Worm (Caenorhabditis elegans) whole organism, L4 larva: ENCODE data around the gene C12D8.9.

Experiments
- R02D3.7 ChIP-seq: fragments of 150-350 bp; sonication (generic microtip); optimal IDR thresholded peaks from 3 replicates; lab custom pipeline; 2014; ENCODE audit warnings: missing biosample characterization, missing genetic modification characterization
- Y48G9A.11 ChIP-seq: fragments of 200-800 bp; sonication (Bioruptor generic); IDR thresholded peaks from 2 replicates; pipeline ENCODE4 v1.3.6; 2022; ENCODE audit warnings: missing genetic modification reagents, missing genetic modification characterization, missing compliant biosample characterization
- aha-1 ChIP-seq: fragments of 150-350 bp; peaks from one replicate; lab custom pipeline; 2014; ENCODE audit warnings: missing biosample characterization, missing genetic modification characterization
- ama-1 ChIP-seq: fragments of 150-350 bp; optimal IDR thresholded peaks from 2 replicates; lab custom pipeline; 2014; ENCODE audit warnings: inconsistent platforms, mixed read lengths
- attf-4 ChIP-seq: sonication (generic microtip); optimal IDR thresholded peaks from 3 replicates; lab custom pipeline; 2017; ENCODE audit warnings: missing biosample characterization, missing genetic modification characterization
- ceh-32 ChIP-seq: sonication (generic microtip); optimal IDR thresholded peaks from 2 replicates; lab custom pipeline; 2016; ENCODE audit warnings: mild to moderate bottlenecking, missing genetic modification characterization, missing compliant biosample characterization; ENCODE audit not compliant: poor library complexity
- ces-1 ChIP-seq: fragments of 150-350 bp; sonication (generic microtip); optimal IDR thresholded peaks from 4 replicates; lab custom pipeline; 2014; ENCODE audit warnings: missing biosample characterization, missing genetic modification reagents, missing genetic modification characterization
- daf-12 ChIP-seq: fragments of 150-350 bp; optimal IDR thresholded peaks from 2 replicates; lab custom pipeline; 2014; ENCODE audit warnings: missing biosample characterization, missing genetic modification reagents, missing genetic modification characterization
- daf-16 ChIP-seq, 3 experiments: sonication (generic microtip); optimal IDR thresholded peaks; 2 replicates each; lab custom pipeline; 2016 to 2017; ENCODE audit warnings: missing genetic modification characterization in 3 of 3, missing genetic modification reagents in 3 of 3, mild to moderate bottlenecking in 2 of 3, missing compliant biosample characterization in 2 of 3, missing biosample characterization in 1 of 3, moderate library complexity in 1 of 3
- daf-19 ChIP-seq: fragments of 200-800 bp; sonication (Bioruptor generic); conservative IDR thresholded peaks from 2 replicates; pipeline ENCODE4 v1.3.6; 2022; ENCODE audit warnings: missing genetic modification characterization, missing compliant biosample characterization
- dmd-6 ChIP-seq: fragments of 200-800 bp; sonication (Bioruptor generic); IDR thresholded peaks from 2 replicates; pipeline ENCODE4 v1.3.6; 2022; ENCODE audit warnings: missing genetic modification reagents, missing genetic modification characterization, missing compliant biosample characterization
- dpl-1 ChIP-seq: fragments of 150-350 bp; optimal IDR thresholded peaks from 2 replicates; lab custom pipeline; 2014; ENCODE audit warnings: missing biosample characterization, missing genetic modification reagents, missing genetic modification characterization
- dve-1 ChIP-seq: sonication (generic microtip); optimal IDR thresholded peaks from 2 replicates; lab custom pipeline; 2017; ENCODE audit warnings: antibody characterized with exemption, mild to moderate bottlenecking, missing genetic modification characterization, missing compliant biosample characterization; ENCODE audit not compliant: insufficient read depth
- fkh-10 ChIP-seq: fragments of 150-350 bp; optimal IDR thresholded peaks from 2 replicates; lab custom pipeline; 2014; ENCODE audit warnings: missing biosample characterization, missing genetic modification reagents, missing genetic modification characterization
- fos-1 ChIP-seq: fragments of 150-350 bp; optimal IDR thresholded peaks from 2 replicates; lab custom pipeline; 2014; ENCODE audit warnings: missing biosample characterization, missing genetic modification characterization
- hlh-11 ChIP-seq: fragments of 200-800 bp; sonication (Bioruptor generic); optimal IDR thresholded peaks from 2 replicates; lab custom pipeline; 2018; ENCODE audit warnings: mild to moderate bottlenecking, missing genetic modification characterization, missing compliant biosample characterization
- hlh-30 ChIP-seq: sonication (generic microtip); optimal IDR thresholded peaks from 2 replicates; lab custom pipeline; 2017; ENCODE audit warnings: antibody characterized with exemption, mild to moderate bottlenecking, missing genetic modification characterization, missing compliant biosample characterization; ENCODE audit not compliant: insufficient read depth
- hmg-1.1 ChIP-seq: fragments of 200-800 bp; sonication (Bioruptor generic); IDR thresholded peaks from 2 replicates; pipeline ENCODE4 v1.3.6; 2022; ENCODE audit warnings: missing genetic modification reagents, missing genetic modification characterization, missing compliant biosample characterization
- lim-7 ChIP-seq: fragments of 200-800 bp; sonication (Bioruptor generic); IDR thresholded peaks from 2 replicates; pipeline ENCODE4 v1.3.6; 2022; ENCODE audit warnings: missing genetic modification characterization, missing compliant biosample characterization
- lin-38 ChIP-seq: fragments of 200-800 bp; sonication (Bioruptor generic); IDR thresholded peaks from 2 replicates; pipeline ENCODE4 v1.3.6; 2022; ENCODE audit warnings: missing genetic modification reagents, missing genetic modification characterization, missing compliant biosample characterization
- lir-3 ChIP-seq: sonication (generic microtip); optimal IDR thresholded peaks from 2 replicates; lab custom pipeline; 2016; ENCODE audit warnings: mild to moderate bottlenecking, missing genetic modification characterization, missing compliant biosample characterization
- madf-5 ChIP-seq, 2 experiments: fragments of 200-800 bp; sonication (Bioruptor generic); IDR thresholded peaks; 2 replicates each; pipeline ENCODE4 v1.3.6; 2022; ENCODE audit warnings: missing compliant biosample characterization in 2 of 2, missing genetic modification characterization in 2 of 2
- mdl-1 ChIP-seq, 2 experiments: fragments of 150-350 bp in 1 of 2; sonication (generic microtip) in 1 of 2; optimal IDR thresholded peaks; 2 replicates each; lab custom pipeline; 2014 to 2017; ENCODE audit warnings: missing biosample characterization in 2 of 2, missing genetic modification characterization in 2 of 2
- mep-1 ChIP-seq: fragments of 150-350 bp; sonication (generic microtip); optimal IDR thresholded peaks from 3 replicates; lab custom pipeline; 2014; ENCODE audit warnings: missing biosample characterization, missing genetic modification characterization
- mes-2 ChIP-seq: sonication (generic microtip); optimal IDR thresholded peaks from 2 replicates; lab custom pipeline; 2016; ENCODE audit warnings: missing genotype, mild to moderate bottlenecking, missing genetic modification characterization, missing compliant biosample characterization; ENCODE audit not compliant: poor library complexity, severe bottlenecking
- nhr-237 ChIP-seq: sonication (generic microtip); optimal IDR thresholded peaks from 2 replicates; lab custom pipeline; 2017; ENCODE audit warnings: missing biosample characterization, missing genetic modification characterization
- nhr-25 ChIP-seq: sonication (generic microtip); optimal IDR thresholded peaks from 2 replicates; lab custom pipeline; 2017; ENCODE audit warnings: missing genetic modification characterization, mild to moderate bottlenecking, missing compliant biosample characterization, antibody characterized with exemption, moderate library complexity, borderline replicate concordance; ENCODE audit not compliant: insufficient read depth
- nhr-28 ChIP-seq: fragments of 150-350 bp; optimal IDR thresholded peaks from 2 replicates; lab custom pipeline; 2014; ENCODE audit warnings: missing biosample characterization, missing genetic modification characterization
- nhr-6 ChIP-seq: fragments of 150-350 bp; optimal IDR thresholded peaks from 2 replicates; lab custom pipeline; 2014; ENCODE audit warnings: missing biosample characterization, missing genetic modification characterization
- nhr-77 ChIP-seq: fragments of 150-350 bp; optimal IDR thresholded peaks from 2 replicates; lab custom pipeline; 2014; ENCODE audit warnings: missing biosample characterization, missing genetic modification characterization
- pha-4 ChIP-seq, 2 experiments: fragments of 150-350 bp in 1 of 2; fragments of 200-800 bp in 1 of 2; sonication (Bioruptor generic) in 1 of 2; IDR thresholded peaks in 1 of 2; optimal IDR thresholded peaks in 1 of 2; 2 replicates each; pipeline versions ENCODE4 v1.3.6 to Lab custom; 2014 to 2022; ENCODE audit warnings: missing genetic modification characterization in 2 of 2, missing genetic modification reagents in 2 of 2, missing biosample characterization in 1 of 2, missing compliant biosample characterization in 1 of 2
- php-3 ChIP-seq: fragments of 200-800 bp; sonication (Bioruptor generic); IDR thresholded peaks from 2 replicates; pipeline ENCODE4 v1.3.6; 2022; ENCODE audit warnings: missing genetic modification reagents, missing genetic modification characterization, missing compliant biosample characterization
- pqm-1 ChIP-seq: sonication (generic microtip); optimal IDR thresholded peaks from 2 replicates; lab custom pipeline; 2017; ENCODE audit warnings: missing biosample characterization, missing genetic modification characterization
- skn-1 ChIP-seq: fragments of 150-350 bp; optimal IDR thresholded peaks from 2 replicates; lab custom pipeline; 2014; ENCODE audit warnings: missing biosample characterization, missing genetic modification characterization
- snpc-4 ChIP-seq: fragments of 150-350 bp; optimal IDR thresholded peaks from 2 replicates; lab custom pipeline; 2014; ENCODE audit warnings: missing biosample characterization, missing genetic modification characterization
- spr-3 ChIP-seq: fragments of 200-800 bp; sonication (Bioruptor generic); optimal IDR thresholded peaks from 2 replicates; lab custom pipeline; 2018; ENCODE audit warnings: mild to moderate bottlenecking, missing genetic modification characterization, missing compliant biosample characterization
- tra-1 ChIP-seq: fragments of 200-800 bp; sonication (Bioruptor generic); IDR thresholded peaks from 2 replicates; pipeline ENCODE4 v1.3.6; 2022; ENCODE audit warnings: missing genetic modification reagents, missing genetic modification characterization, missing compliant biosample characterization
- vab-7 ChIP-seq: fragments of 200-800 bp; sonication (Bioruptor generic); IDR thresholded peaks from 2 replicates; pipeline ENCODE4 v1.3.6; 2022; ENCODE audit warnings: missing genetic modification reagents, missing genetic modification characterization, missing compliant biosample characterization

Gene C12D8.9

ce11 chrV:10245615-10246014 is 2.6 kb upstream of the C12D8.9 start:
- TF ChIP-seq lin-38 (no peak), dve-1 (peak; percentile 53), lir-3 (tag; lab: Kevin White, UChicago) (no peak), daf-16 (GFP tag; optimal IDR thresholded peaks at IDR 0.05; lab: Kevin White, UChicago) (no peak), daf-16 (tag; optimal IDR thresholded peaks at IDR 0.05; lab: Kevin White, UChicago) (peak; percentile 100), mep-1 (tag; lab: Kevin White, UChicago) (no peak), hlh-11 (tag; lab: Kevin White, UChicago) (peak; percentile 45), pqm-1 (tag; lab: Kevin White, UChicago) (peak; percentile 22), nhr-77 (tag; lab: Kevin White, UChicago) (peak; percentile 34), nhr-28 (tag; lab: Kevin White, UChicago) (peak; percentile 69)

DNA sequence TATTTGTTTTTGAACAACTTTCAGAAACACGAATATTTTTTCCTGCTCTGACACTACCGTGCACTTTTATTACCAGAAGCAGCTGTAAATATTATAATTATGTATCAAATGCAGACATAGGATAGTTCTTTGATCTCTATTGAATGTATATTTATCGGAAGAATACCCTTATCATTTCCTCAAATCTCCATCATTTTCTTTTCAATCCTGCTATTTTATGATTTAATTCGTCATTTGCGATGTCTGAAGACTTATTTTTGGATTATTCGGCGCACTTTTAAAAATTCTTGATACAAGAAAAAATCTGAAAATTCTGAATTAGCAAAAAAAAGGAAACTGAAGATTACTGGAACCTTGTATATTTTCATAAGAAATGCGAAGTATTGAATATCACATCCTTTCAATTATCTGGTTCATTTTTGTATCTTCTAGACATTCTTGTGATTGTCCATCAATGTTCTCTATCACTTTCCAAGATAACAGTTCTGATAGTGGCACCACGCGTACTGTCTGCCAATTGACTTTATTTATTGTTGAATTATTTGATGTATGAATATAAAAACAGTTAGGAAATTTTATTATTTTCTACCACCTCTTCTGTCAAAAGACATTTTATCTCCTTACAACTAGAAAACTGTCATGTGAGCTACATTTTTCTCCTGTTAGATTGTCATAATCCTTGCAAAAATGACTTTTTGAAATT is 1.2 kb upstream of the C12D8.9 start:
- TF ChIP-seq php-3 (peak; percentile 86), fkh-10 (GFP tag; lab: Kevin White, UChicago) (no peak), daf-16 (GFP tag; optimal IDR thresholded peaks at IDR 0.05; lab: Kevin White, UChicago) (no peak), daf-16 (tag; optimal IDR thresholded peaks at IDR 0.05; lab: Kevin White, UChicago) (peak; percentile 73), nhr-28 (tag; lab: Kevin White, UChicago) (peak; percentile 67), hlh-11 (tag; lab: Kevin White, UChicago) (peak; percentile 34), mdl-1 (tag; optimal IDR thresholded peaks at IDR 0.05; lab: Kevin White, UChicago) (peak in 1 of 2 experiments; percentile 5), dve-1 (peak; percentile 57), tra-1 (GFP tag; lab: Robert Waterston, UW) (no peak), pqm-1 (tag; lab: Kevin White, UChicago) (peak; percentile 50), hlh-30 (tag; lab: Kevin White, UChicago) (peak; percentile 20), mes-2 (tag; lab: Kevin White, UChicago) (no peak), dmd-6 (GFP tag; lab: Robert Waterston, UW) (peak; percentile 18; the same call in 1 of the 2 replicates)

DNA sequence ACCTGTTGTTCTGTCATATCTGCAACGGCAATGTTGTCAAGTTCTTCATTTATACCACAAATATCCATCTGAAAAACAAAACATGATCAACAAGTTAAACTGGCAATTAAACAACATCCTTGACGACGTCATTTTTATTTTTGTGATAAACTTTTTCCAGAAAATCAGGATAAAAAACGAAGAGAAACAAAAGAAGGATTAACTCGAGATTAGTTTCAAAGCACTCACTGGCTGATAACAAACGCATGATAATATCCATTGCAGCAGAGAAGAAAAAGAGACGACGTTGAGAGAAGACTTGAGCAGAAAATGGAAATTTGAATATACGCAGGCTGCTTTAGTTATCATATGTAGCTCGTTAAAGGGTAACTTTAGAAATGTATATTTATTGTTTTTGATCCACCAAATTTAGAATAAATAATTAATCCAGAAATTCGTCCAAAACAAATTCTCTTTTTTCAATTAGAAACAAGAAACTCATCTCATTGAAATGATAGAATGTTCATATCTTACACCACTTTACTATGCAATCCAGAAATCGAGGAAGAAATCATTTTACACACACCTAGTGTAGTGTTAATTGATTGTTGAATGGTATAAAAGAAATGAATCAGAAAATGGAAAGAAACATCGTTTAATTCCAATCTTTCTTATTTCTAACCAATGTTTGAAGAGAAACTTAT is 1.7 kb downstream of the C12D8.9 start, which contains the start of the genes C12D8.21 and col-148:
TSS of gene C12D8.21 (minus strand) at position 68 of the 683 bp plus-strand sequence.
TSS of gene col-148 (plus strand) at position 633 of the 683 bp plus-strand sequence.
- no peak for TF ChIP-seq pha-4 (GFP tag; IDR thresholded peaks at IDR 0.05; lab: Robert Waterston, UW)
- TF ChIP-seq pha-4 (tag; optimal IDR thresholded peaks at IDR 0.05; lab: Kevin White, UChicago): no peak
- TF ChIP-seq R02D3.7 (tag; lab: Kevin White, UChicago): no peak
- TF ChIP-seq aha-1 (tag; lab: Kevin White, UChicago): peak; percentile 2
- no peak for TF ChIP-seq spr-3 (GFP tag; lab: Kevin White, UChicago)

- no peak for TF ChIP-seq hmg-1.1 (GFP tag; lab: Robert Waterston, UW)
- TF ChIP-seq attf-4 (tag; lab: Kevin White, UChicago): no peak
Observed at ce11 chrV:10239861-10240260, 3.1 kb downstream of the C12D8.9 start, which contains the start of gene fipr-8. Gene fipr-8, minus strand, starts transcription at chrV:10239961.

DNA sequence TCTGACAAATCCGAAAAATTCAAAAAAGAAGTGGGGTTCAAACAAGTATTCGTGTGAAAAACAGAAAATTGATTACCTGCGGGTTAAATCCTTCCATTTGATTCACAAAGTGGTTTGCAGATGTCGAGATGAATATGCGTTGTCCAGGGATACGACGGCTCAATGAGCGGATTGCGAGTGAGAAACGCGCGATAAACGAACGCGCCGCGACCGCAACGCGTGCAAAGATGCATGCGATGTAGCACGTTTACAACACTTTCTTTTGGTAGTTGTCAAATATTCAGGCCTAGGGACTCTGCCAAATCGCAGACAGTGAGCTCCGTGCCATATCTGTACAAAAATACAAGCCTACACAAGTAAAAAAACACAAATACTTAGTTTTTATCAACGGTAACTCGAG is 4.3 kb downstream of the C12D8.9 start, which contains the start of gene fubl-1:
TSS of gene fubl-1 (minus strand) at position 202 of the 400 bp plus-strand sequence.
- TF ChIP-seq aha-1 (tag; lab: Kevin White, UChicago) (peak; percentile 82), snpc-4 (no peak), daf-12 (no peak), nhr-237 (tag; lab: Kevin White, UChicago) (no peak), lir-3 (tag; lab: Kevin White, UChicago) (no peak), skn-1 (no peak), lim-7 (GFP tag; lab: Robert Waterston, UW) (no peak), daf-19 (GFP tag; lab: Robert Waterston, UW) (no peak), Y48G9A.11 (GFP tag; lab: Robert Waterston, UW) (peak; percentile 40; the same call in 1 of the 2 replicates), madf-5 (GFP tag; IDR thresholded peaks at IDR 0.05; lab: Robert Waterston, UW) (no peak), ces-1 (GFP tag; lab: Kevin White, UChicago) (no peak), dpl-1 (peak; percentile 14), ceh-32 (tag; lab: Kevin White, UChicago) (no peak), attf-4 (tag; lab: Kevin White, UChicago) (no peak), mes-2 (tag; lab: Kevin White, UChicago) (peak; percentile 56), ama-1 (lab: Kevin White, UChicago) (peak; percentile 75), nhr-25 (tag; lab: Kevin White, UChicago) (no peak), lin-38 (peak; percentile 70), fos-1 (tag; lab: Kevin White, UChicago) (no peak), vab-7 (GFP tag; lab: Robert Waterston, UW) (peak; percentile 39; the same call in 1 of the 2 replicates), nhr-6 (no peak)
